Worm (Caenorhabditis elegans) whole organism, late embryonic: ENCODE results near the gene C17H12.10.

Experiments used
- K09A11.1 ChIP-seq: sonication (generic microtip); optimal IDR thresholded peaks from 2 replicates; lab custom pipeline; 2017; ENCODE audit warnings: antibody characterized with exemption, mild to moderate bottlenecking, missing genetic modification characterization, missing compliant biosample characterization; ENCODE audit not compliant: insufficient read depth
- Y22D7AL.16 ChIP-seq: sonication (generic microtip); optimal IDR thresholded peaks from 2 replicates; lab custom pipeline; 2016; ENCODE audit warnings: missing genetic modification characterization, missing compliant biosample characterization
- ama-1 ChIP-seq: fragments of 150-350 bp; optimal IDR thresholded peaks from 2 replicates; lab custom pipeline; 2014
- fkh-10 ChIP-seq: fragments of 150-350 bp; optimal IDR thresholded peaks from 2 replicates; lab custom pipeline; 2014; ENCODE audit warnings: missing biosample characterization, missing genetic modification reagents, missing genetic modification characterization
- fkh-6 ChIP-seq: sonication (generic microtip); optimal IDR thresholded peaks from 2 replicates; lab custom pipeline; 2016; ENCODE audit warnings: missing genetic modification characterization, missing compliant biosample characterization
- hlh-15 ChIP-seq: sonication (generic microtip); optimal IDR thresholded peaks from 2 replicates; lab custom pipeline; 2016; ENCODE audit warnings: missing genetic modification characterization, missing compliant biosample characterization
- madf-2 ChIP-seq: sonication (generic microtip); optimal IDR thresholded peaks from 2 replicates; lab custom pipeline; 2017; ENCODE audit warnings: missing genetic modification characterization, missing compliant biosample characterization

- no peak for TF ChIP-seq ama-1 (lab: Kevin White, UChicago)
- no peak for TF ChIP-seq hlh-15 (tag; lab: Kevin White, UChicago)
- no peak for TF ChIP-seq madf-2 (tag; lab: Kevin White, UChicago)
- TF ChIP-seq K09A11.1: no peak
- TF ChIP-seq Y22D7AL.16 (tag; lab: Kevin White, UChicago): no peak
- no peak for TF ChIP-seq fkh-10 (GFP tag; lab: Kevin White, UChicago)
- TF ChIP-seq fkh-6 (tag; lab: Kevin White, UChicago): no peak
Observed at ce11 chrIV:6789950-6790349, 16.6 kb upstream of the C17H12.10 start.
